Worm (Caenorhabditis elegans): Measurements from ENCODE around the gene clec-135.

- TF ChIP-seq aly-1 (tag; optimal IDR thresholded peaks at IDR 0.05) (no peak), ama-1 (optimal IDR thresholded peaks at IDR 0.05) (no peak), F13C5.2 (tag; optimal IDR thresholded peaks at IDR 0.05) (no peak), hnd-1 (tag; optimal IDR thresholded peaks at IDR 0.05) (no peak), ceh-36 (tag; optimal IDR thresholded peaks at IDR 0.05) (no peak), pes-1 (GFP tag; IDR thresholded peaks at IDR 0.05) (no peak), scrt-1 (GFP tag; IDR thresholded peaks at IDR 0.05) (no peak), tra-4 (tag; optimal IDR thresholded peaks at IDR 0.05) (no peak), flt-1 (GFP tag; IDR thresholded peaks at IDR 0.05) (no peak)
Measured at ce11 chrII:4286921-4287320, 28.3 kb upstream of the clec-135 start.

Measured in whole organism, early embryonic.